Fruit fly (Drosophila melanogaster): ENCODE results near the gene CG15011.

DNA sequence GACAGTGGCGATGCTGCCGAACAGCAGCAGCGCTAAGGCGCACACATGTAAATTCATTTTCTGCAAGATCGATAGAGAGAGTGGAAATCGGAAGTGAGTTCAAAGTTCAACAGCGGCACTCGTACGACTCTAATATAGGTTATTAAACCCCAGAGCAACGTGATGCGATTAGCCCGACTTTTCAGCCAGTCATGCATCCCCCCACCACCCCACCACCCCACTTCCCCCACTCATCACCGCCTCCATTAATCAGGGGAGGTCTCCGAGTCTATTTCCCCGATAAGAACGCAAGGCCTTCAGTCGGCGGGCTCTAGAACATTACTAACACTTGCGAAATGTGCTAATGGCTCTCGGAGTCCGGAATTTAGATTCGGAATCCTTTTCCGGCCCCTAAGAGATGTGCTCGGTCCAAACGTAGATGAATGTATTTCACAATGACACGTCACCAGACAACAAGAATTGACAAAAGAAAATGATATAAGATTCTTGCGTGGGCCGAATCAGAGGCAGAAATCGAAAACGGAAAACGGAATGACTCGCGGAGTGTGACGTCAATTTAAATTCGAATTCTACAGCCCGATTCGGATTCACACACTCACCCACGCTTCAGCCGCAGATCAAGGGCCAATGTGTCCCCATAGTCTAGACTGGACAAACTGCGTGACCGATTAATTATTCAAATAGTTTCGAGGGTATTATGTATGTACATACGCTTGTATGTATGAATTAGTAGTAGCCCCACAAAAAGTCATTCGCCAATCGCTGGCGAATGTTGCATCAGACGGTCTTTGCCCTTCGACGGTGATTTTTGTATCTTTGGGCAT, 33.1 kb downstream of the CG15011 start:
- no peak for TF ChIP-seq CG1620 (GFP tag; optimal IDR thresholded peaks at IDR 0.05)
- TF ChIP-seq CG7045 (GFP tag; optimal IDR thresholded peaks at IDR 0.05): no peak
- TF ChIP-seq Clk (GFP tag; optimal IDR thresholded peaks at IDR 0.05): no peak
- TF ChIP-seq CG7101 (tag; optimal IDR thresholded peaks at IDR 0.05): no peak
